Worm (Caenorhabditis elegans): ENCODE results near the gene Y105C5A.1270.

DNA sequence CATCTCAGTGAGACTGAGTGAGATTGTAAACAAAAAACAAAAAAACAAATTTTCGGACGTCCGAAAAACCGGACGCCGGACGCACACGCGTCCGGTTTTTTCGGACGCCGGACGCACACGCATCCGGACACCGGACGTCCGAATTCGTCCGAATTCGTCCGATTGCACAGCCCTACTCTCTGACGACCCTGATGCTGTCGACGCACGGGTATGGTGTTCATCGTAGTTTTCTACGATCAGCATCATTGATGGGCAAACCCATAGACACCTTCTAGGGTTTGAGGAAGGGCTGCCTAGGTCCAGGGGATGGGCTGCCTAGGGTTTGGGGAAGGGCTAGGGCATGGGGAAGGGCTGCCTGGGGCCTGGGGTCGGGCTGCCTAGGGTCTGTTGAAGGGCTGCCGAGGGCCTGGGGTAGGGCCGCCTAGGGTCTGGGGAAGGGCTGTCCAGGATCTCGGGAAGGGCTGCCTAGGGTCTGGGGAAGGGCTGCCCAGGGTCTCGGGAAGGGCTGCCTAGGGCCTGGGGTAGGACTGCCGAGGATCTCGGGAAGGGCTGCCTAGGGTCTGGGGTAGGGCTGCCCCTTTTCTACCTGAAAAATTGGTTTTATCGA, 7.5 kb upstream of the Y105C5A.1270 start:
- TF ChIP-seq ctbp-1 (GFP tag; IDR thresholded peaks at IDR 0.05) (no peak), unc-62 (GFP tag; optimal IDR thresholded peaks at IDR 0.05 in 1 of 2) (no peak), unc-62 (tag; optimal IDR thresholded peaks at IDR 0.05) (no peak), pha-4 (GFP tag; IDR thresholded peaks at IDR 0.05) (no peak), pha-4 (tag; optimal IDR thresholded peaks at IDR 0.05) (no peak), nhr-111 (GFP tag; optimal IDR thresholded peaks at IDR 0.05) (no peak), fkh-10 (GFP tag; optimal IDR thresholded peaks at IDR 0.05) (no peak), hlh-30 (tag; optimal IDR thresholded peaks at IDR 0.05; ENCODE audit: insufficient read depth) (no peak), nhr-76 (tag; optimal IDR thresholded peaks at IDR 0.05) (no peak), aly-2 (tag; optimal IDR thresholded peaks at IDR 0.05) (no peak), nhr-41 (GFP tag; IDR thresholded peaks at IDR 0.05) (no peak; the same call in 1 of the 2 replicates), snpc-4 (tag; optimal IDR thresholded peaks at IDR 0.05) (no peak), Y48G9A.11 (GFP tag; IDR thresholded peaks at IDR 0.05) (no peak), spr-3 (GFP tag; optimal IDR thresholded peaks at IDR 0.05) (no peak)
